Worm (Caenorhabditis elegans) whole organism, early embryonic: Measurements from ENCODE around the gene srsx-24.

Source experiments
- B0310.2 ChIP-seq: sonication (generic microtip); optimal IDR thresholded peaks from 2 replicates; lab custom pipeline; 2016; ENCODE audit warnings: mild to moderate bottlenecking, missing genetic modification characterization, missing compliant biosample characterization
- F13C5.2 ChIP-seq: sonication (generic microtip); optimal IDR thresholded peaks from 2 replicates; lab custom pipeline; 2017; ENCODE audit warnings: mild to moderate bottlenecking, missing genetic modification characterization, inconsistent platforms, missing compliant biosample characterization
- aly-1 ChIP-seq: sonication (generic microtip); optimal IDR thresholded peaks from 2 replicates; lab custom pipeline; 2016; ENCODE audit warnings: missing genetic modification characterization, missing compliant biosample characterization
- ama-1 ChIP-seq: fragments of 150-350 bp; optimal IDR thresholded peaks from 2 replicates; lab custom pipeline; 2014
- ceh-13 ChIP-seq: fragments of 200-800 bp; sonication (Bioruptor generic); optimal IDR thresholded peaks from 2 replicates; lab custom pipeline; 2018; ENCODE audit warnings: mild to moderate bottlenecking, missing genetic modification characterization, missing compliant biosample characterization
- ceh-36 ChIP-seq: sonication (generic microtip); optimal IDR thresholded peaks from 2 replicates; lab custom pipeline; 2016; ENCODE audit warnings: missing genetic modification characterization, inconsistent platforms, missing compliant biosample characterization
- ets-7 ChIP-seq: sonication (generic microtip); optimal IDR thresholded peaks from 2 replicates; lab custom pipeline; 2016; ENCODE audit warnings: missing genotype, missing genetic modification characterization, missing compliant biosample characterization
- flt-1 ChIP-seq: fragments of 200-800 bp; sonication (Bioruptor generic); IDR thresholded peaks from 2 replicates; pipeline ENCODE4 v1.3.6; 2022; ENCODE audit warnings: missing genetic modification characterization, missing compliant biosample characterization
- hmbx-1 ChIP-seq: sonication (generic microtip); optimal IDR thresholded peaks from 2 replicates; lab custom pipeline; 2016; ENCODE audit warnings: mild to moderate bottlenecking, missing genetic modification characterization, missing compliant biosample characterization
- hmg-4 ChIP-seq: fragments of 200-800 bp; sonication (Bioruptor generic); optimal IDR thresholded peaks from 2 replicates; lab custom pipeline; 2018; ENCODE audit warnings: mild to moderate bottlenecking, missing genetic modification characterization, missing compliant biosample characterization
- hnd-1 ChIP-seq: sonication (generic microtip); optimal IDR thresholded peaks from 2 replicates; lab custom pipeline; 2016; ENCODE audit warnings: missing genetic modification characterization, missing compliant biosample characterization
- pes-1 ChIP-seq: fragments of 200-800 bp; sonication (Bioruptor generic); IDR thresholded peaks from 2 replicates; pipeline ENCODE4 v1.3.6; 2022; ENCODE audit warnings: missing genetic modification reagents, missing genetic modification characterization, missing compliant biosample characterization
- scrt-1 ChIP-seq: fragments of 200-800 bp; sonication (Bioruptor generic); IDR thresholded peaks from 2 replicates; pipeline ENCODE4 v1.3.6; 2022; ENCODE audit warnings: missing genetic modification characterization, missing compliant biosample characterization
- sea-1 ChIP-seq: fragments of 200-800 bp; sonication (Bioruptor generic); conservative IDR thresholded peaks from 2 replicates; pipeline ENCODE4 v1.3.6; 2022; ENCODE audit warnings: missing genetic modification characterization, missing compliant biosample characterization
- tbx-11 ChIP-seq: fragments of 200-800 bp; sonication (Bioruptor generic); IDR thresholded peaks from 2 replicates; pipeline ENCODE4 v1.3.6; 2022; ENCODE audit warnings: missing genetic modification characterization, missing compliant biosample characterization
- tbx-37 ChIP-seq: fragments of 200-800 bp; sonication (Bioruptor generic); conservative IDR thresholded peaks from 2 replicates; pipeline ENCODE4 v1.3.6; 2022; ENCODE audit warnings: missing genetic modification reagents, missing genetic modification characterization, missing compliant biosample characterization
- tra-4 ChIP-seq: sonication (generic microtip); optimal IDR thresholded peaks from 2 replicates; lab custom pipeline; 2017; ENCODE audit warnings: missing genetic modification characterization, missing compliant biosample characterization

The srsx-24 gene

ce11 chrV:7364059-7364458 is 15.2 kb downstream of the srsx-24 start, which contains the start of gene cyp-35A2:
TSS of gene cyp-35A2 (minus strand) at chrV:7364182.
- TF ChIP-seq B0310.2 (tag; lab: Kevin White, UChicago), result no peak

DNA sequence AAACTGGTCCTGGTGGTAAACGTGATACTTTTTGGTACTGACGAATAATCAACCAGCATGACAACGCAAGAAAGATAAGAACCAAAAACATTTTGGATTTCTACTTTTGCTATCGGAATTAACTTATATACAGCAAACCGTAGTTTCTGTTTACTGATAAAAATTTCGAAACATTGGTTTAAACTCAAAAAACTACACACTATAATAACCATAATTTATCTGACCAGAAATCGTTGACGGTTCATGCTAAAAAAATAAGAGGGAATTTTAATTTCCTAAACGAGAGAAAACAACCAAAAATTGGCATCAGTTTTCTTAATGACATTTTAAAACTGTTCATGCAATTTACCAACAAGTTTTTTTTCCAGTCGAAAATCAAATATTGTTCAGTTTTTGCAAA is 17.6 kb downstream of the srsx-24 start, which contains the start of gene cyp-35A1:
Gene cyp-35A1 (minus strand): TSS at position 101 of the 400 bp plus-strand sequence.
- TF ChIP-seq flt-1 (GFP tag; lab: Robert Waterston, UW), result no peak
- TF ChIP-seq hmg-4 (GFP tag; lab: Kevin White, UChicago), result no peak
- TF ChIP-seq F13C5.2 (tag; lab: Kevin White, UChicago), result no peak

- TF ChIP-seq hmbx-1 (tag; lab: Kevin White, UChicago) (no peak), ama-1 (lab: Kevin White, UChicago) (no peak), pes-1 (no peak), hnd-1 (tag; lab: Kevin White, UChicago) (no peak), ets-7 (tag; lab: Kevin White, UChicago) (no peak), F13C5.2 (tag; lab: Kevin White, UChicago) (no peak), ceh-13 (GFP tag; lab: Kevin White, UChicago) (no peak), tbx-37 (no peak), tra-4 (tag; lab: Kevin White, UChicago) (no peak), sea-1 (no peak), ceh-36 (tag; lab: Kevin White, UChicago) (no peak)
Measured at ce11 chrV:7357132-7357531, 22.2 kb downstream of the srsx-24 start, which contains the start of gene C03G6.6. TSS of gene C03G6.6 (plus strand) at chrV:7357432.

- no peak for TF ChIP-seq ama-1 (lab: Kevin White, UChicago)
- no peak for TF ChIP-seq hnd-1 (tag; lab: Kevin White, UChicago)
- TF ChIP-seq scrt-1 (GFP tag; lab: Robert Waterston, UW), result no peak
- TF ChIP-seq flt-1 (GFP tag; lab: Robert Waterston, UW), result no peak
- no peak for TF ChIP-seq tbx-37
- TF ChIP-seq tbx-11 (GFP tag; lab: Robert Waterston, UW), result no peak
- TF ChIP-seq F13C5.2 (tag; lab: Kevin White, UChicago), result no peak
- TF ChIP-seq B0310.2 (tag; lab: Kevin White, UChicago), result no peak
- TF ChIP-seq ets-7 (tag; lab: Kevin White, UChicago), result no peak
- no peak for TF ChIP-seq hmbx-1 (tag; lab: Kevin White, UChicago)
- no peak for TF ChIP-seq hmg-4 (GFP tag; lab: Kevin White, UChicago)
- no peak for TF ChIP-seq aly-1
- TF ChIP-seq ceh-13 (GFP tag; lab: Kevin White, UChicago), result no peak
- no peak for TF ChIP-seq pes-1
- no peak for TF ChIP-seq ceh-36 (tag; lab: Kevin White, UChicago)
- TF ChIP-seq tra-4 (tag; lab: Kevin White, UChicago), result no peak
Measured at ce11 chrV:7356684-7357083, 22.6 kb downstream of the srsx-24 start, which contains the start of gene C03G6.21. TSS of gene C03G6.21 (minus strand) at chrV:7356784.

DNA sequence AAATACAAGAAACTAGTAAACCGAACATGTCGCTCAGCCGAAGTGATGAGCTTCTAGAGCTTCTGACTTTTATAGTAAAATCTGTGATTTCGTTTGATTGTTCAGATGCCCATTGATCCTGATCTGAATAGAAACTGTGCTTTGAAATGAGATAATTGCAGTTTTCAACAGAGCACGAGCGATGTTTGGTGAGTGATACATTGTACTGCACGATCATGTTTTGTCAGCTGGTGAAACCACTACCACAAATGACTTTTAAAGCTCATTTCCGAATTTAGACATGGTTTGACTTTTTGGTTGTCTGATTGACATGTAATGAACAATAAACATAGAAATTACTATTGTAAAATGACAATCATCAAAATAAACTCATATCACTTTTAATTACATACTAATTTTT is 23.8 kb downstream of the srsx-24 start, which contains the start of gene tag-293:
Gene tag-293 (minus strand): TSS at position 101 of the 400 bp plus-strand sequence.
- TF ChIP-seq hmg-4 (GFP tag; lab: Kevin White, UChicago) (no peak), aly-1 (no peak), pes-1 (no peak), B0310.2 (tag; lab: Kevin White, UChicago) (no peak), tbx-11 (GFP tag; lab: Robert Waterston, UW) (no peak), ets-7 (tag; lab: Kevin White, UChicago) (no peak), scrt-1 (GFP tag; lab: Robert Waterston, UW) (no peak), ama-1 (lab: Kevin White, UChicago) (no peak), sea-1 (no peak), ceh-13 (GFP tag; lab: Kevin White, UChicago) (no peak), flt-1 (GFP tag; lab: Robert Waterston, UW) (no peak), hmbx-1 (tag; lab: Kevin White, UChicago) (no peak)

ce11 chrV:7353602-7354001 is 25.7 kb downstream of the srsx-24 start:
- TF ChIP-seq pes-1 (no peak), B0310.2 (tag; lab: Kevin White, UChicago) (no peak), tra-4 (tag; lab: Kevin White, UChicago) (no peak), ets-7 (tag; lab: Kevin White, UChicago) (no peak), aly-1 (no peak)

ce11 chrV:7352186-7353053 is 26.9 kb downstream of the srsx-24 start, which contains the start of the genes srh-231 and srh-275:
TSS of gene srh-231 (minus strand) at chrV:7352236.
TSS of gene srh-275 (plus strand) at chrV:7353003.
- TF ChIP-seq flt-1 (GFP tag; lab: Robert Waterston, UW) (no peak), F13C5.2 (tag; lab: Kevin White, UChicago) (no peak), sea-1 (no peak), hmbx-1 (tag; lab: Kevin White, UChicago) (no peak), ceh-13 (GFP tag; lab: Kevin White, UChicago) (no peak), B0310.2 (tag; lab: Kevin White, UChicago) (no peak), ets-7 (tag; lab: Kevin White, UChicago) (no peak), hmg-4 (GFP tag; lab: Kevin White, UChicago) (no peak), pes-1 (no peak), scrt-1 (GFP tag; lab: Robert Waterston, UW) (no peak), ceh-36 (tag; lab: Kevin White, UChicago) (no peak), aly-1 (no peak)
